Fruit fly (Drosophila melanogaster) whole organism, embryonic: ENCODE data around the gene CG31960.

Experiments used
- C15 ChIP-seq: fragments of 200-800 bp; sonication (Bioruptor generic); IDR thresholded peaks from 3 replicates; pipeline ENCODE4 v1.3.6; 2022; ENCODE audit warnings: missing biosample characterization, missing genetic modification characterization
- CG10979 ChIP-seq: fragments of 200-800 bp; sonication (Bioruptor generic); optimal IDR thresholded peaks from 2 replicates; lab custom pipeline; 2018; ENCODE audit warnings: missing biosample characterization, mild to moderate bottlenecking, missing genetic modification characterization, moderate library complexity
- CG11695 ChIP-seq: fragments of 200-800 bp; sonication (Bioruptor generic); IDR thresholded peaks from 3 replicates; pipeline ENCODE4 v1.3.6; 2022; ENCODE audit warnings: missing biosample characterization, missing genetic modification characterization
- CG14050 ChIP-seq: fragments of 200-800 bp; sonication (Bioruptor generic); IDR thresholded peaks from 3 replicates; pipeline ENCODE4 v1.3.6; 2022; ENCODE audit warnings: missing biosample characterization, missing genetic modification characterization
- CG14441 ChIP-seq: fragments of 200-800 bp; sonication (Bioruptor generic); IDR thresholded peaks from 2 replicates; pipeline ENCODE4 v1.3.6; 2022; ENCODE audit warnings: missing biosample characterization, missing genetic modification characterization
- CG14710 ChIP-seq: fragments of 200-800 bp; sonication (Bioruptor generic); optimal IDR thresholded peaks from 3 replicates; lab custom pipeline; 2019; ENCODE audit warnings: missing biosample characterization, mild to moderate bottlenecking, missing genetic modification characterization, moderate library complexity
- CG15011 ChIP-seq: fragments of 200-800 bp; sonication (Bioruptor generic); optimal IDR thresholded peaks from 3 replicates; lab custom pipeline; 2018; ENCODE audit warnings: missing biosample characterization, mild to moderate bottlenecking, missing genetic modification characterization
- CG1792 ChIP-seq: fragments of 200-800 bp; sonication (Bioruptor generic); optimal IDR thresholded peaks from 2 replicates; lab custom pipeline; 2016; ENCODE audit warnings: missing biosample characterization, missing genetic modification characterization
- CG18619 ChIP-seq: fragments of 200-800 bp; sonication (Bioruptor generic); optimal IDR thresholded peaks from 3 replicates; lab custom pipeline; 2017; ENCODE audit warnings: missing biosample characterization, mild to moderate bottlenecking, missing genetic modification characterization
- CG2199 ChIP-seq: fragments of 200-800 bp; sonication (Bioruptor generic); IDR thresholded peaks from 3 replicates; pipeline ENCODE4 v1.3.6; 2022; ENCODE audit warnings: missing biosample characterization, missing genetic modification characterization
- CG2678 ChIP-seq: fragments of 200-800 bp; sonication (Bioruptor generic); optimal IDR thresholded peaks from 3 replicates; lab custom pipeline; 2019; ENCODE audit warnings: missing biosample characterization, mild to moderate bottlenecking, missing genetic modification characterization, moderate library complexity
- CG31224 ChIP-seq: fragments of 200-800 bp; sonication (Bioruptor generic); IDR thresholded peaks from 2 replicates; pipeline ENCODE4 v1.3.6; 2022; ENCODE audit warnings: missing biosample characterization, missing genetic modification characterization
- CG32532 ChIP-seq: fragments of 200-800 bp; sonication (Bioruptor generic); IDR thresholded peaks from 2 replicates; pipeline ENCODE4 v1.3.6; 2022; ENCODE audit warnings: missing biosample characterization, missing genetic modification characterization
- CG32772 ChIP-seq: fragments of 200-800 bp; sonication (Bioruptor generic); IDR thresholded peaks from 2 replicates; pipeline ENCODE4 v1.3.6; 2022; ENCODE audit warnings: missing biosample characterization, missing genetic modification characterization
- CG3726 ChIP-seq: fragments of 200-800 bp; sonication (Bioruptor generic); IDR thresholded peaks from 3 replicates; pipeline ENCODE4, ENCODE4 v1.3.6; 2022; ENCODE audit warnings: missing biosample characterization, missing genetic modification characterization
- CG4360 ChIP-seq: fragments of 200-800 bp; sonication (Bioruptor generic); IDR thresholded peaks from 2 replicates; pipeline ENCODE4 v1.3.6; 2022; ENCODE audit warnings: missing biosample characterization, missing genetic modification characterization
- CG5180 ChIP-seq: fragments of 200-800 bp; sonication (Bioruptor generic); optimal IDR thresholded peaks from 3 replicates; lab custom pipeline; 2017; ENCODE audit warnings: missing biosample characterization, missing genetic modification characterization, mild to moderate bottlenecking, moderate library complexity, missing genetic modification reagents
- CG5953 ChIP-seq: fragments of 200-800 bp; sonication (Bioruptor generic); IDR thresholded peaks from 2 replicates; pipeline ENCODE4 v1.3.6; 2022; ENCODE audit warnings: missing biosample characterization, missing genetic modification characterization
- CG8944 ChIP-seq: fragments of 200-800 bp; sonication (Bioruptor generic); optimal IDR thresholded peaks from 3 replicates; lab custom pipeline; 2016; ENCODE audit warnings: missing biosample characterization, missing genetic modification characterization
- CG9797 ChIP-seq: fragments of 200-800 bp; sonication (Bioruptor generic); optimal IDR thresholded peaks from 3 replicates; lab custom pipeline; 2018; ENCODE audit warnings: missing biosample characterization, mild to moderate bottlenecking, missing genetic modification characterization
- D ChIP-seq, 2 experiments: fragments of 200-800 bp in 1 of 2; fragments of >200 bp in 1 of 2; sonication (Bioruptor generic) in 1 of 2; optimal IDR thresholded peaks; 2 replicates in 1 of 2; 3 replicates in 1 of 2; lab custom pipeline; 2017; ENCODE audit warnings: mild to moderate bottlenecking in 1 of 2, missing biosample characterization in 1 of 2, missing genetic modification characterization in 1 of 2, missing genetic modification reagents in 1 of 2
- Dad ChIP-seq: fragments of 200-800 bp; sonication (Bioruptor generic); optimal IDR thresholded peaks from 3 replicates; lab custom pipeline; 2016; ENCODE audit warnings: missing biosample characterization, missing genetic modification characterization
- Deaf1 ChIP-seq: fragments of 200-800 bp; optimal IDR thresholded peaks from 3 replicates; lab custom pipeline; 2019; ENCODE audit warnings: missing biosample characterization, mild to moderate bottlenecking, missing genetic modification characterization, moderate library complexity
- Dip3 ChIP-seq: fragments of 200-800 bp; sonication (Bioruptor generic); optimal IDR thresholded peaks from 3 replicates; lab custom pipeline; 2016; ENCODE audit warnings: missing biosample characterization, missing genetic modification characterization
- Hand ChIP-seq: fragments of 200-800 bp; sonication (Bioruptor generic); optimal IDR thresholded peaks from 2 replicates; lab custom pipeline; 2017; ENCODE audit warnings: mild to moderate bottlenecking, missing biosample characterization, missing genetic modification reagents, missing genetic modification characterization
- MBD-R2 ChIP-seq: fragments of 200-800 bp; sonication (Bioruptor generic); IDR thresholded peaks from 2 replicates; pipeline ENCODE4 v1.3.6; 2022; ENCODE audit warnings: missing biosample characterization, missing genetic modification characterization
- Mrtf ChIP-seq: fragments of 200-800 bp; sonication (Bioruptor generic); IDR thresholded peaks from 3 replicates; pipeline ENCODE4 v1.3.6; 2022; ENCODE audit warnings: missing biosample characterization, missing genetic modification characterization
- NK7.1 ChIP-seq: fragments of 200-800 bp; sonication (Bioruptor generic); optimal IDR thresholded peaks from 3 replicates; lab custom pipeline; 2016; ENCODE audit warnings: missing biosample characterization, missing genetic modification characterization
- Six4 ChIP-seq: fragments of 200-800 bp; sonication (Bioruptor generic); optimal IDR thresholded peaks from 2 replicates; lab custom pipeline; 2016; ENCODE audit warnings: missing biosample characterization, missing genetic modification characterization
- Sox100B ChIP-seq: fragments of 200-800 bp; sonication (Bioruptor generic); optimal IDR thresholded peaks from 3 replicates; lab custom pipeline; 2018; ENCODE audit warnings: missing biosample characterization, mild to moderate bottlenecking, missing genetic modification characterization
- Trl ChIP-seq, 3 experiments: fragments of >200 bp in 2 of 3; fragments of 200-800 bp in 1 of 3; sonication (Bioruptor generic) in 1 of 3; optimal IDR thresholded peaks; 2 replicates in 1 of 3; 3 replicates in 2 of 3; lab custom pipeline; 2016 to 2017; ENCODE audit warnings: missing biosample characterization in 1 of 3, missing genetic modification characterization in 1 of 3
- ash1 ChIP-seq: fragments of 200-800 bp; sonication (Bioruptor generic); optimal IDR thresholded peaks from 2 replicates; lab custom pipeline; 2018; ENCODE audit warnings: missing biosample characterization, mild to moderate bottlenecking, missing genetic modification characterization
- bowl ChIP-seq: fragments of 200-800 bp; sonication (Bioruptor generic); IDR thresholded peaks from 2 replicates; pipeline ENCODE4 v1.3.6; 2022; ENCODE audit warnings: missing biosample characterization, missing genetic modification characterization
- btn ChIP-seq: fragments of 200-800 bp; sonication (Bioruptor generic); optimal IDR thresholded peaks from 2 replicates; lab custom pipeline; 2016; ENCODE audit warnings: missing biosample characterization, missing genetic modification characterization
- cg ChIP-seq: fragments of 200-800 bp; sonication (Bioruptor generic); optimal IDR thresholded peaks from 3 replicates; lab custom pipeline; 2019; ENCODE audit warnings: missing biosample characterization, mild to moderate bottlenecking, missing genetic modification characterization, moderate library complexity
- crc ChIP-seq: fragments of 200-800 bp; sonication (Bioruptor generic); optimal IDR thresholded peaks from 2 replicates; lab custom pipeline; 2016; ENCODE audit warnings: missing biosample characterization, missing genetic modification characterization
- hkb ChIP-seq, 2 experiments: fragments of 200-800 bp in 1 of 2; fragments of >200 bp in 1 of 2; sonication (Bioruptor generic) in 1 of 2; IDR thresholded peaks in 1 of 2; optimal IDR thresholded peaks in 1 of 2; 2 replicates each; pipeline versions ENCODE4 v1.3.6 to Lab custom; 2017 to 2022; ENCODE audit warnings: missing biosample characterization in 1 of 2, missing genetic modification characterization in 1 of 2
- lmd ChIP-seq: fragments of 200-800 bp; sonication (Bioruptor generic); IDR thresholded peaks from 2 replicates; pipeline ENCODE4 v1.3.6; 2022; ENCODE audit warnings: missing biosample characterization, missing genetic modification characterization
- lola ChIP-seq, 3 experiments: fragments of >200 bp in 2 of 3; fragments of 200-800 bp in 1 of 3; sonication (Bioruptor generic) in 1 of 3; optimal IDR thresholded peaks; 2 replicates each; lab custom pipeline; 2017 to 2019; ENCODE audit warnings: missing biosample characterization in 3 of 3, missing genetic modification characterization in 3 of 3, mild to moderate bottlenecking in 1 of 3, moderate library complexity in 1 of 3
- luna ChIP-seq: fragments of 200-800 bp; sonication (Bioruptor generic); optimal IDR thresholded peaks from 2 replicates; lab custom pipeline; 2016; ENCODE audit warnings: missing biosample characterization, missing genetic modification characterization
- p53 ChIP-seq: fragments of 200-800 bp; sonication (Bioruptor generic); optimal IDR thresholded peaks from 2 replicates; lab custom pipeline; 2016; ENCODE audit warnings: missing biosample characterization, missing genetic modification characterization
- sens ChIP-seq: fragments of 200-800 bp; sonication (Bioruptor generic); peaks from one replicate; lab custom pipeline; 2016; ENCODE audit warnings: missing biosample characterization, missing genetic modification characterization
- sim ChIP-seq: fragments of 200-800 bp; sonication (Bioruptor generic); IDR thresholded peaks from 2 replicates; pipeline ENCODE4 v1.3.6; 2022; ENCODE audit warnings: missing biosample characterization, missing genetic modification characterization
- sna ChIP-seq: fragments of 200-800 bp; sonication (Bioruptor generic); IDR thresholded peaks from 2 replicates; pipeline ENCODE4 v1.3.6; 2022; ENCODE audit warnings: missing biosample characterization, missing genetic modification characterization; ENCODE audit not compliant: partially characterized antibody
- tup ChIP-seq: fragments of 200-800 bp; sonication (Bioruptor generic); optimal IDR thresholded peaks from 2 replicates; lab custom pipeline; 2016; ENCODE audit warnings: missing biosample characterization, mild to moderate bottlenecking, missing genetic modification characterization, moderate library complexity
- tx ChIP-seq: fragments of 200-800 bp; sonication (Bioruptor generic); optimal IDR thresholded peaks from 2 replicates; lab custom pipeline; 2016; ENCODE audit warnings: missing biosample characterization, missing genetic modification characterization
- unpg ChIP-seq: fragments of 200-800 bp; sonication (Bioruptor generic); optimal IDR thresholded peaks from 3 replicates; lab custom pipeline; 2018; ENCODE audit warnings: missing biosample characterization, mild to moderate bottlenecking, missing genetic modification characterization, moderate library complexity
- vnd ChIP-seq: fragments of 200-800 bp; sonication (Bioruptor generic); IDR thresholded peaks from 3 replicates; pipeline ENCODE4 v1.3.6; 2022; ENCODE audit warnings: missing biosample characterization, missing genetic modification characterization; ENCODE audit not compliant: partially characterized antibody
- vvl ChIP-seq: fragments of 200-800 bp; sonication (Bioruptor generic); IDR thresholded peaks from 2 replicates; pipeline ENCODE4 v1.3.6; 2022; ENCODE audit warnings: missing biosample characterization, missing genetic modification characterization

CG31960 gene

dm6 chr2L:3804641-3805273 is 20.0 kb downstream of the CG31960 start (continued):
- peak; percentile 97 for TF ChIP-seq CG5953 (GFP tag; lab: Robert Waterston, UW)
- peak; percentile 99 for TF ChIP-seq bowl (GFP tag; lab: Robert Waterston, UW)
- peak; percentile 97 for TF ChIP-seq Mrtf
- no peak for TF ChIP-seq Trl (optimal IDR thresholded peaks at IDR 0.05; lab: Kevin White, UChicago)
- TF ChIP-seq Trl (GFP tag; optimal IDR thresholded peaks at IDR 0.05; lab: Kevin White, UChicago): peak; percentile 98
- peak; percentile 70 for TF ChIP-seq CG9797 (GFP tag; lab: Kevin White, UChicago)
- peak; percentile 97 for TF ChIP-seq CG2199 (GFP tag; lab: Robert Waterston, UW)
- peak; percentile 95 for TF ChIP-seq C15
- TF ChIP-seq CG4360 (GFP tag; lab: Robert Waterston, UW): peak; percentile 87
- TF ChIP-seq Hand (GFP tag; lab: Kevin White, UChicago): peak; percentile 94
- peak; percentile 95 for TF ChIP-seq MBD-R2 (GFP tag; lab: Robert Waterston, UW)
- peak; percentile 98 for TF ChIP-seq CG14710 (tag; lab: Kevin White, UChicago)
- TF ChIP-seq luna (GFP tag; lab: Kevin White, UChicago): peak; percentile 88
- TF ChIP-seq Six4: peak; percentile 95
- peak; percentile 99 for TF ChIP-seq vvl (GFP tag; lab: Robert Waterston, UW)
- peak; percentile 94 for TF ChIP-seq CG31224 (GFP tag; lab: Robert Waterston, UW)
- peak; percentile 94 for TF ChIP-seq tup (GFP tag; lab: Kevin White, UChicago)
- TF ChIP-seq Dip3: peak; percentile 92
- TF ChIP-seq CG15011: peak; percentile 97
- peak; percentile 97 for TF ChIP-seq crc (GFP tag; lab: Kevin White, UChicago)
- TF ChIP-seq unpg (GFP tag; lab: Kevin White, UChicago): peak; percentile 99
- TF ChIP-seq D (optimal IDR thresholded peaks at IDR 0.05; lab: Kevin White, UChicago): no peak
- TF ChIP-seq D (GFP tag; optimal IDR thresholded peaks at IDR 0.05; lab: Kevin White, UChicago): peak; percentile 99
- peak; percentile 88 for TF ChIP-seq ash1
- no peak for TF ChIP-seq sna (GFP tag; lab: Robert Waterston, UW)
- peak; percentile 98 for TF ChIP-seq Sox100B (GFP tag; lab: Kevin White, UChicago)
- TF ChIP-seq CG14441 (GFP tag; lab: Robert Waterston, UW): peak; percentile 98
- TF ChIP-seq CG5180: peak; percentile 94
- peak; percentile 97 for TF ChIP-seq CG1792 (GFP tag; lab: Kevin White, UChicago)
- TF ChIP-seq CG8944 (GFP tag; lab: Kevin White, UChicago): peak; percentile 97
- peak; percentile 90 for TF ChIP-seq Deaf1 (tag; lab: Kevin White, UChicago)
- no peak for TF ChIP-seq cg (GFP tag; lab: Kevin White, UChicago)
- TF ChIP-seq btn (GFP tag; lab: Kevin White, UChicago): peak; percentile 98
- TF ChIP-seq lmd (GFP tag; lab: Robert Waterston, UW): peak; percentile 98
- peak; percentile 98 for TF ChIP-seq sim (GFP tag; lab: Robert Waterston, UW)
- TF ChIP-seq hkb (optimal IDR thresholded peaks at IDR 0.05; lab: Kevin White, UChicago): no peak
- peak; percentile 99 for TF ChIP-seq hkb (GFP tag; IDR thresholded peaks at IDR 0.05; lab: Robert Waterston, UW)
- peak; percentile 100 for TF ChIP-seq CG11695 (GFP tag; lab: Robert Waterston, UW)
- peak; percentile 95 for TF ChIP-seq CG3726 (GFP tag; lab: Robert Waterston, UW)
- TF ChIP-seq CG32532 (GFP tag; lab: Robert Waterston, UW): peak; percentile 97
- TF ChIP-seq CG10979 (tag; lab: Kevin White, UChicago): peak; percentile 98
- peak; percentile 98 for TF ChIP-seq tx
- peak; percentile 96 for TF ChIP-seq CG14050
- TF ChIP-seq CG32772: peak; percentile 97
- peak; percentile 99 for TF ChIP-seq CG2678
- TF ChIP-seq sens (GFP tag; lab: Kevin White, UChicago): peak; percentile 100
- peak; percentile 96 for TF ChIP-seq CG18619 (GFP tag; lab: Kevin White, UChicago)
- peak; percentile 94 for TF ChIP-seq p53
- peak; percentile 97 for TF ChIP-seq NK7.1
- TF ChIP-seq Dad (GFP tag; lab: Kevin White, UChicago): peak; percentile 98
- no peak for TF ChIP-seq vnd (GFP tag; lab: Robert Waterston, UW)
- TF ChIP-seq lola (GFP tag; optimal IDR thresholded peaks at IDR 0.05; lab: Kevin White, UChicago): peak in 1 of 3 experiments; percentile 94
